Fruit fly (Drosophila melanogaster) whole organism, pupa: ENCODE results near the gene CG11791.

Experiments
- CG10348 ChIP-seq: fragments of 200-800 bp; sonication (Bioruptor generic); IDR thresholded peaks from 2 replicates; pipeline ENCODE4 v1.3.6; 2022; ENCODE audit warnings: missing biosample characterization, missing genetic modification characterization
- CG34367 ChIP-seq: fragments of 200-800 bp; sonication (Bioruptor generic); optimal IDR thresholded peaks from 2 replicates; lab custom pipeline; 2018; ENCODE audit warnings: missing biosample characterization, mild to moderate bottlenecking, missing genetic modification characterization
- CG8159 ChIP-seq: fragments of 200-800 bp; sonication (Bioruptor generic); optimal IDR thresholded peaks from 3 replicates; lab custom pipeline; 2018; ENCODE audit warnings: missing biosample characterization, mild to moderate bottlenecking, missing genetic modification characterization, moderate library complexity
- EcR ChIP-seq: fragments of 200-800 bp; sonication (Bioruptor generic); optimal IDR thresholded peaks from 3 replicates; lab custom pipeline; 2019; ENCODE audit warnings: missing biosample characterization, missing genetic modification characterization, mild to moderate bottlenecking, moderate library complexity, missing genetic modification reagents
- gl ChIP-seq: fragments of 200-800 bp; sonication (Bioruptor generic); optimal IDR thresholded peaks from 2 replicates; lab custom pipeline; 2018; ENCODE audit warnings: missing biosample characterization, mild to moderate bottlenecking, missing genetic modification characterization

DNA sequence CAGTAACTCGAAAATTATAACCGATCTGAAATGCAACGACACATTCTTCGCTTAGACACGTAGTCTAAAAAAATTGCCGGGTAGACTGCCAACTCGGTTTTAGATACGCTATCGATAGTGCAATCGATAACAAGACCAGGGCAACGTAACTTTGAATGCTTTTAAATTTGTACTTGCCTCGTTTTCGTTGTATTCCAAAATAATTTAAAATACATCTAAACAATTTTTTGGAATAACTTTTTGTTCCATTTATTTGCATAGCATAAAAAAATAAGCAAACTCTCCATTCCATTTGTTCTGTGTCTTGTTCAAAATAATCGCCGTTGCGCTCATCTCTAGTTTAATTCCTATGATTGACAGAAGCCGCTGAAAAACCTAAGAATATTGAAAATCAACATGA lies 20.2 kb downstream of the CG11791 start, which contains the start of the genes Stt3B and CG11839:
- no peak for TF ChIP-seq EcR (GFP tag; lab: Kevin White, UChicago)
- no peak for TF ChIP-seq CG34367 (tag; lab: Kevin White, UChicago)
- no peak for TF ChIP-seq CG10348 (GFP tag; lab: Robert Waterston, UW)
- TF ChIP-seq CG8159 (tag; lab: Kevin White, UChicago) = no peak
- TF ChIP-seq gl (tag; lab: Kevin White, UChicago) = no peak
